Fruit fly (Drosophila melanogaster): ENCODE data around the gene Mcm3.

The Mcm3 gene

DNA sequence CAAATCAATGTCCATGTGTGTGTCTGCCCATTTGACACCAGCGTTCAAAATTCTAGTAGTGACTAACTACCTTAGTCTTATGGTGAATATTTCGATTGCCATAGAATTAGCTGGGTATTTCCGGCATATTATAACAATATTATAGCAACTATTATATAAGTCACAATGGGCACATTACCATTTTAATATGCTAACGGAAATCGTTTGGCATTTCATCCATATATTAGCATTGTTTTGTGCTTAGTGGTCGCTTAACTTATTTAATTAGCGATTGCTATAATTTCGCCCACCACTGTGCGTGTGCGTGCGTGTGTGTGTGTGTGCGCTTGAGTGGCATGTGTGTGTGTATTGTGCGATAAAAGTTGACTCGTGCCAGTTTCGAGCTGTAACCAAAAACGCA is 13.1 kb downstream of the Mcm3 start (continued):
- TF ChIP-seq Elba2 (GFP tag; optimal IDR thresholded peaks at IDR 0.05): no peak
- no peak; the same call in 1 of the 2 replicates for TF ChIP-seq esg (GFP tag; conservative IDR thresholded peaks at IDR 0.05)
- TF ChIP-seq Ptx1 (GFP tag; IDR thresholded peaks at IDR 0.05): peak; percentile 22; the same call in 1 of the 2 replicates
- no peak; the same call in 2 of the 3 replicates for TF ChIP-seq croc (GFP tag; conservative IDR thresholded peaks at IDR 0.05)
- peak; percentile 34 for TF ChIP-seq D19B (GFP tag; optimal IDR thresholded peaks at IDR 0.05)
- peak; percentile 38 for TF ChIP-seq HmgZ (tag; optimal IDR thresholded peaks at IDR 0.05)
- no peak for TF ChIP-seq Dref (GFP tag; IDR thresholded peaks at IDR 0.05)
- no peak for TF ChIP-seq sisA (GFP tag; IDR thresholded peaks at IDR 0.05)
- no peak for TF ChIP-seq zfh1 (GFP tag; IDR thresholded peaks at IDR 0.05)
- TF ChIP-seq CG13894 (tag; optimal IDR thresholded peaks at IDR 0.05): peak; percentile 7
- TF ChIP-seq corto (GFP tag; optimal IDR thresholded peaks at IDR 0.05): no peak
- TF ChIP-seq CG17612 (GFP tag; IDR thresholded peaks at IDR 0.05): no peak
- no peak for TF ChIP-seq E2f1 (GFP tag; IDR thresholded peaks at IDR 0.05)
- peak; percentile 31 for TF ChIP-seq bcd (GFP tag; optimal IDR thresholded peaks at IDR 0.05)
- TF ChIP-seq inv (GFP tag; IDR thresholded peaks at IDR 0.05; ENCODE audit: partially characterized antibody): no peak
- no peak for TF ChIP-seq CG16815 (GFP tag; optimal IDR thresholded peaks at IDR 0.05)
- TF ChIP-seq Fer1 (GFP tag; optimal IDR thresholded peaks at IDR 0.05): peak; percentile 74
- peak; percentile 60 for TF ChIP-seq PHDP (tag; optimal IDR thresholded peaks at IDR 0.05)
- TF ChIP-seq ash1 (GFP tag; optimal IDR thresholded peaks at IDR 0.05): no peak
- TF ChIP-seq BEAF-32 (GFP tag; optimal IDR thresholded peaks at IDR 0.05): no peak
- no peak for TF ChIP-seq HmgD (GFP tag; optimal IDR thresholded peaks at IDR 0.05)
- TF ChIP-seq vvl (GFP tag; IDR thresholded peaks at IDR 0.05): 0 out of 2 replicates have a peak, but pooled peaks have one; percentile 40
- TF ChIP-seq CG34422 (GFP tag; IDR thresholded peaks at IDR 0.05): no peak
- no peak for TF ChIP-seq zf30C (GFP tag; optimal IDR thresholded peaks at IDR 0.05)
- TF ChIP-seq CG17359 (tag; optimal IDR thresholded peaks at IDR 0.05): peak; percentile 63
- peak; percentile 50 for TF ChIP-seq CG10147 (GFP tag; optimal IDR thresholded peaks at IDR 0.05)
- TF ChIP-seq MTF-1 (GFP tag; optimal IDR thresholded peaks at IDR 0.05; ENCODE audit: borderline replicate concordance): no peak
- no peak for TF ChIP-seq trh (GFP tag; optimal IDR thresholded peaks at IDR 0.05)
- no peak for TF ChIP-seq yki (optimal IDR thresholded peaks at IDR 0.05)
- peak; percentile 26; the same call in 1 of the 2 replicates for TF ChIP-seq E2f2 (GFP tag; IDR thresholded peaks at IDR 0.05)
- no peak for TF ChIP-seq CG1832 (GFP tag; optimal IDR thresholded peaks at IDR 0.05)
- TF ChIP-seq bbx (GFP tag; IDR thresholded peaks at IDR 0.05; ENCODE audit: partially characterized antibody): no peak
- peak; percentile 30 for TF ChIP-seq mirr (GFP tag; optimal IDR thresholded peaks at IDR 0.05)
- peak; percentile 36 for TF ChIP-seq CG34376 (GFP tag; optimal IDR thresholded peaks at IDR 0.05)
- no peak for TF ChIP-seq Poxn (GFP tag; IDR thresholded peaks at IDR 0.05)
- TF ChIP-seq CHES-1-like (GFP tag; optimal IDR thresholded peaks at IDR 0.05): no peak
- no peak for TF ChIP-seq gro (GFP tag; optimal IDR thresholded peaks at IDR 0.05)
- TF ChIP-seq Sox100B (GFP tag; optimal IDR thresholded peaks at IDR 0.05): peak; percentile 63
- TF ChIP-seq ssp (GFP tag; IDR thresholded peaks at IDR 0.05): no peak
- peak; percentile 22 for TF ChIP-seq CG12219 (GFP tag; optimal IDR thresholded peaks at IDR 0.05)
- TF ChIP-seq Taf1 (GFP tag; IDR thresholded peaks at IDR 0.05): no peak; the same call in 1 of the 2 replicates
- peak; percentile 9 for TF ChIP-seq odd (GFP tag; optimal IDR thresholded peaks at IDR 0.05)
- no peak for TF ChIP-seq Antp (GFP tag; optimal IDR thresholded peaks at IDR 0.05)
- TF ChIP-seq chinmo (GFP tag; IDR thresholded peaks at IDR 0.05; ENCODE audit: partially characterized antibody): no peak
- no peak for TF ChIP-seq otp (GFP tag; IDR thresholded peaks at IDR 0.05)
- no peak for TF ChIP-seq CG4360 (GFP tag; IDR thresholded peaks at IDR 0.05)
- no peak for TF ChIP-seq lov (optimal IDR thresholded peaks at IDR 0.05)
- no peak for TF ChIP-seq lov (GFP tag; IDR thresholded peaks at IDR 0.05)
- TF ChIP-seq row (GFP tag; IDR thresholded peaks at IDR 0.05): peak; percentile 47; the same call in 2 of the 3 replicates
- TF ChIP-seq CG8359 (GFP tag; optimal IDR thresholded peaks at IDR 0.05; ENCODE audit: borderline replicate concordance): no peak
- no peak for TF ChIP-seq CG16813 (GFP tag; IDR thresholded peaks at IDR 0.05; ENCODE audit: partially characterized antibody)
- TF ChIP-seq wor (GFP tag; IDR thresholded peaks at IDR 0.05): no peak
